Worm (Caenorhabditis elegans): ENCODE results near the gene sec-15.

ce11 chrX:8817929-8818328, 17.6 kb downstream of the sec-15 start:
- no peak for TF ChIP-seq jun-1 (tag; optimal IDR thresholded peaks at IDR 0.05)
- TF ChIP-seq F44E2.7 (GFP tag; IDR thresholded peaks at IDR 0.05), result peak; percentile 89; the same call in 1 of the 2 replicates
- TF ChIP-seq R02D3.7 (tag; optimal IDR thresholded peaks at IDR 0.05), result no peak
- no peak for TF ChIP-seq F10B5.3 (tag; optimal IDR thresholded peaks at IDR 0.05)
- no peak for TF ChIP-seq ztf-11 (tag; optimal IDR thresholded peaks at IDR 0.05)
- TF ChIP-seq ama-1 (optimal IDR thresholded peaks at IDR 0.05), result no peak
- TF ChIP-seq pqm-1 (tag; optimal IDR thresholded peaks at IDR 0.05), result no peak
- TF ChIP-seq rbr-2 (tag; optimal IDR thresholded peaks at IDR 0.05), result no peak
- no peak for TF ChIP-seq fkh-10 (GFP tag; optimal IDR thresholded peaks at IDR 0.05)
- TF ChIP-seq aha-1 (tag), result no peak
- TF ChIP-seq lsy-2 (tag; optimal IDR thresholded peaks at IDR 0.05), result no peak
- TF ChIP-seq nhr-77 (tag; optimal IDR thresholded peaks at IDR 0.05), result peak; percentile 27
- TF ChIP-seq nhr-76 (tag; optimal IDR thresholded peaks at IDR 0.05), result no peak
- peak; percentile 72; the same call in 1 of the 2 replicates for TF ChIP-seq dmd-8 (GFP tag; IDR thresholded peaks at IDR 0.05)
